Fruit fly (Drosophila melanogaster): ENCODE data around the gene CG42329.

- TF ChIP-seq Crg-1 (GFP tag; optimal IDR thresholded peaks at IDR 0.05) = no peak
- no peak for TF ChIP-seq CG33017 (tag; optimal IDR thresholded peaks at IDR 0.05)
- no peak for TF ChIP-seq CG12768 (GFP tag; optimal IDR thresholded peaks at IDR 0.05)
- TF ChIP-seq CG14711 (tag; optimal IDR thresholded peaks at IDR 0.05) = no peak
- no peak for TF ChIP-seq CG5204 (GFP tag; optimal IDR thresholded peaks at IDR 0.05)
- no peak for TF ChIP-seq CG7045 (GFP tag; optimal IDR thresholded peaks at IDR 0.05)
Observed at dm6 chr2L:1253235-1253634, 34.1 kb downstream of the CG42329 start.
